Worm (Caenorhabditis elegans): ENCODE data around the gene kreg-1.

ce11 chrX:8721273-8721672 lies 11.7 kb downstream of the kreg-1 start:
- TF ChIP-seq egl-27 (tag; optimal IDR thresholded peaks at IDR 0.05) (no peak), lin-39 (tag; optimal IDR thresholded peaks at IDR 0.05) (no peak), tbx-2 (tag; optimal IDR thresholded peaks at IDR 0.05) (no peak), pha-4 (tag; optimal IDR thresholded peaks at IDR 0.05) (peak; percentile 91), pqm-1 (tag; optimal IDR thresholded peaks at IDR 0.05) (no peak), zag-1 (tag; optimal IDR thresholded peaks at IDR 0.05) (no peak), fos-1 (tag; optimal IDR thresholded peaks at IDR 0.05) (no peak), unc-62 (GFP tag; optimal IDR thresholded peaks at IDR 0.05) (no peak)

Measured in whole organism, L3 larva.